Fruit fly (Drosophila melanogaster) whole organism, pupa: ENCODE results near the gene Chsy.
A peak's percentile ranks its signal among the peaks of the same experiment; 100 is the strongest.

Experiments used
- CG10348 ChIP-seq: fragments of 200-800 bp; sonication (Bioruptor generic); IDR thresholded peaks from 2 replicates; pipeline ENCODE4 v1.3.6; 2022; ENCODE audit warnings: missing biosample characterization, missing genetic modification characterization
- CG12605 ChIP-seq: fragments of 200-800 bp; sonication (Bioruptor generic); IDR thresholded peaks from 2 replicates; pipeline ENCODE4 v1.3.6; 2022; ENCODE audit warnings: missing biosample characterization, missing genetic modification characterization
- CG13204 ChIP-seq: fragments of 200-800 bp; sonication (Bioruptor generic); optimal IDR thresholded peaks from 2 replicates; lab custom pipeline; 2018; ENCODE audit warnings: missing biosample characterization, mild to moderate bottlenecking, missing genetic modification characterization, moderate library complexity
- CG14655 ChIP-seq: fragments of 200-800 bp; sonication (Bioruptor generic); optimal IDR thresholded peaks from 3 replicates; lab custom pipeline; 2017; ENCODE audit warnings: mild to moderate bottlenecking, missing biosample characterization, missing genetic modification reagents, missing genetic modification characterization
- CG15710 ChIP-seq: fragments of 200-800 bp; sonication (Bioruptor generic); optimal IDR thresholded peaks from 2 replicates; lab custom pipeline; 2018; ENCODE audit warnings: missing biosample characterization, mild to moderate bottlenecking, missing genetic modification characterization, moderate library complexity
- CG17806 ChIP-seq: fragments of 200-800 bp; sonication (Bioruptor generic); optimal IDR thresholded peaks from 2 replicates; lab custom pipeline; 2018; ENCODE audit warnings: missing biosample characterization, mild to moderate bottlenecking, missing genetic modification characterization, moderate library complexity
- CG32121 ChIP-seq: fragments of 200-800 bp; sonication (Bioruptor generic); IDR thresholded peaks from 2 replicates; pipeline ENCODE4 v1.3.6; 2022; ENCODE audit warnings: missing biosample characterization, missing genetic modification characterization
- CG34367 ChIP-seq: fragments of 200-800 bp; sonication (Bioruptor generic); optimal IDR thresholded peaks from 2 replicates; lab custom pipeline; 2018; ENCODE audit warnings: missing biosample characterization, mild to moderate bottlenecking, missing genetic modification characterization
- CG4496 ChIP-seq: fragments of 200-800 bp; sonication (Bioruptor generic); IDR thresholded peaks from 3 replicates; pipeline ENCODE4 v1.3.6; 2022; ENCODE audit warnings: missing biosample characterization, missing genetic modification characterization
- CG8159 ChIP-seq: fragments of 200-800 bp; sonication (Bioruptor generic); optimal IDR thresholded peaks from 3 replicates; lab custom pipeline; 2018; ENCODE audit warnings: missing biosample characterization, mild to moderate bottlenecking, missing genetic modification characterization, moderate library complexity
- CG8301 ChIP-seq: fragments of 200-800 bp; sonication (Bioruptor generic); optimal IDR thresholded peaks from 2 replicates; lab custom pipeline; 2018; ENCODE audit warnings: missing biosample characterization, mild to moderate bottlenecking, missing genetic modification characterization
- CG9948 ChIP-seq: fragments of 200-800 bp; sonication (Bioruptor generic); optimal IDR thresholded peaks from 2 replicates; lab custom pipeline; 2018; ENCODE audit warnings: missing biosample characterization, mild to moderate bottlenecking, missing genetic modification characterization, moderate library complexity
- D1 ChIP-seq: fragments of 200-800 bp; sonication (Bioruptor generic); optimal IDR thresholded peaks from 2 replicates; lab custom pipeline; 2018; ENCODE audit warnings: missing biosample characterization, mild to moderate bottlenecking, missing genetic modification characterization, moderate library complexity
- EcR ChIP-seq: fragments of 200-800 bp; sonication (Bioruptor generic); optimal IDR thresholded peaks from 3 replicates; lab custom pipeline; 2019; ENCODE audit warnings: missing biosample characterization, missing genetic modification characterization, mild to moderate bottlenecking, moderate library complexity, missing genetic modification reagents
- Ets98B ChIP-seq: fragments of 200-800 bp; sonication (Bioruptor generic); IDR thresholded peaks from 2 replicates; pipeline ENCODE4 v1.3.6; 2022; ENCODE audit warnings: missing biosample characterization, missing genetic modification characterization
- Pif1A ChIP-seq: fragments of 200-800 bp; sonication (Bioruptor generic); optimal IDR thresholded peaks from 3 replicates; lab custom pipeline; 2016; ENCODE audit warnings: missing biosample characterization, missing genetic modification characterization
- Pif1B ChIP-seq: fragments of 200-800 bp; sonication (Bioruptor generic); optimal IDR thresholded peaks from 3 replicates; lab custom pipeline; 2016; ENCODE audit warnings: missing biosample characterization, missing genetic modification characterization
- Snoo ChIP-seq: fragments of 200-800 bp; sonication (Bioruptor generic); optimal IDR thresholded peaks from 3 replicates; lab custom pipeline; 2017; ENCODE audit warnings: missing biosample characterization, mild to moderate bottlenecking, missing genetic modification characterization, inconsistent platforms
- fd96Ca ChIP-seq: fragments of 200-800 bp; sonication (Bioruptor generic); IDR thresholded peaks from 3 replicates; pipeline ENCODE4 v1.3.6; 2022; ENCODE audit warnings: missing biosample characterization, missing genetic modification characterization
- gl ChIP-seq: fragments of 200-800 bp; sonication (Bioruptor generic); optimal IDR thresholded peaks from 2 replicates; lab custom pipeline; 2018; ENCODE audit warnings: missing biosample characterization, mild to moderate bottlenecking, missing genetic modification characterization
- rn ChIP-seq: fragments of 200-800 bp; sonication (Bioruptor generic); IDR thresholded peaks from 2 replicates; pipeline ENCODE4 v1.3.6; 2022; ENCODE audit warnings: missing biosample characterization, missing genetic modification characterization

Chsy gene

DNA sequence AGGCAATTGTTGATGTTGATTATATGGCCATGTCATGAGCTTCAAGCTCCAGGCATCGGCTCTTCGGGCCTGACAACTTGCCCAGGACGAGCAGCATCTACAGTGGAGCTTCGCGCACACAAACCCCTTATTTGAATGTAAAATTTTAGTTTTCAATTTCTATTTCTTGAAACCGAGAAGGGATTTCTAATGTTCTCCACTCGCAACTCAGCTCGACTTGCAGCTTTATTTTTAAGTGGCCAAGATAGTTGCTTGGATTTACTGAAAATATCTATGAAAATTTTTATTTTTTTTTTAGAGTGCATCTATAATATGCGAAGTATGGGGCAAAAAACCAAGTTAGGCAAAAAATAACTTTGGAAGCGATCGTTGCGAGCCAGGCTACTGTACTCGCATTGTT lies 17.6 kb upstream of the Chsy start:
- peak; percentile 35 for TF ChIP-seq CG8301
- no peak for TF ChIP-seq CG13204 (GFP tag; lab: Kevin White, UChicago)
- peak; percentile 12 for TF ChIP-seq CG15710
- TF ChIP-seq Snoo (tag; lab: Kevin White, UChicago), result no peak
- TF ChIP-seq CG4496 (GFP tag; lab: Robert Waterston, UW), result peak; percentile 35; the same call in 1 of the 3 replicates
- no peak for TF ChIP-seq EcR
- TF ChIP-seq CG32121 (GFP tag; lab: Robert Waterston, UW), result no peak
- TF ChIP-seq CG12605 (GFP tag; lab: Robert Waterston, UW), result no peak
- TF ChIP-seq CG9948, result peak; percentile 27
- peak; percentile 31 for TF ChIP-seq CG17806
- TF ChIP-seq gl (tag; lab: Kevin White, UChicago), result no peak
- peak; percentile 61 for TF ChIP-seq CG14655
- TF ChIP-seq CG8159, result peak; percentile 14
- TF ChIP-seq Pif1A, result peak; percentile 26
- no peak for TF ChIP-seq Ets98B

DNA sequence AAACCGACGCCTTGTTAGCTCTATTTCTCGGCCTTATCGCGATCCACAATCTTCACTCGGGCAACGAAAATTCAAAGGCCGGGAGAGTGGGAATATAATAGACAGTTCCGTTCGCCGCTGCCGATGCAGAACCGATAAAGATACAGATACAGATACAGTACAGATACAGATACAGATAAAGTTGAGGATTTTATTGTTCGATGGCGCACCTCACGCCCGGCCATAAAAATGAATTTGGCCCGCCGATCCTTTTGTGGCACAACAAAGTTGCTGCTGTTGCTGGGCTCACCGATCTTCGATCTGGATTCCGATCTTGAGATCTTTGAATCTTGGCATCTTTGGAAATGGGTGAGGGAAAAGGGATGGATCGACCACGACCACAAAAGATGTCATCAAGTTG lies 16.8 kb upstream of the Chsy start:
- TF ChIP-seq Snoo (tag; lab: Kevin White, UChicago) (no peak), CG8301 (no peak), rn (GFP tag; lab: Robert Waterston, UW) (no peak), Pif1A (no peak), CG32121 (GFP tag; lab: Robert Waterston, UW) (no peak), D1 (tag; lab: Kevin White, UChicago) (no peak), CG14655 (no peak)

DNA sequence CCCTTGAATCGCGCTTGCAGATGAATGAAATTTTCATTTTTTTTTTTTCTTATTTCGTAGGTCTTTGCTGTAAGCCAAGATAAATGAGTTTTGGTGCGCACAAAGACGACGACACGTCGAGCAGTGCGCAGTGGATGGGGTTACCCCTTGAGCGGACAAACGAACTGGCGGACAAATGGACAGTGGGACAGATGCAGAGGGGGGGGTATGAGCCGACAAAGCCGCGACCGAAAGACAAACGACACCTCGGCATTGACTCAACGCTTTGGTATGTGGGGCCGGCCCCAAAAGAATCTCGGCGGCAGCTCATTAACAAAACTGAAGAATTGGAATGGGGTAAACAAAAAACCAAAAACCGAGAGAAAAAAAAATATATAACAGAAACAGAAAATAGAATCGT lies 16.0 kb upstream of the Chsy start:
- TF ChIP-seq Pif1B (GFP tag; lab: Kevin White, UChicago), result no peak

DNA sequence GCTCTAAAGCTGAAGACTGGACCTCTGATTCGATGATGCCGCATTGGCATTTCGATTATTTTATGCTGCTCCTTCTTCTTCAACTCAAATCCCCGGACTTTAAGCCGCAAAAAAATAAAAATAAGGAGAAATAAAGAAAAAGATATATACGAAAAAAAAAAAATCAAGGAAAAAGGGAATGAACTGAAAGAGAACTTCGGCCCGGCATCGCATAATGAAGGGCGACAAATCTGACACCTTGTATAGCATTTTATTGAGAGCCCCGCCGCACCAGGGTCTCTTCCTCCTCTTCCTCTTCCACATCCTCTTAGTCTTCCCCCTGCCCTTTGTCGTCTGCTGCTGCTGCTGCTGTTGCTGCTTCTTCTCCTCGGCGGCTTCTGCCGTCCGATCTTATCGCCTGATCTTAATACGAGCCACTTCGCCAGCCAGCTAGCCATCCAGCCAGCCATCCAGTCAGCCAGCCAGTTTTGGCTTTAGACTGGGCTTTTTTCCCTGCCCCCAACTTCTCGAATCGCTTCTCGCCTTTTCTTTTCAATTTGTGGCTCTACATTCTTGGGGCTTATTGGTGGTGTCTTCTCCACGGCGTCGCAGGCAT lies 15.5 kb upstream of the Chsy start:
- TF ChIP-seq CG17806 (no peak), Pif1A (no peak), CG13204 (GFP tag; lab: Kevin White, UChicago) (peak; percentile 70), CG9948 (no peak), Snoo (tag; lab: Kevin White, UChicago) (peak; percentile 4), EcR (peak; percentile 77), rn (GFP tag; lab: Robert Waterston, UW) (no peak), CG15710 (peak; percentile 17)
- TF ChIP-seq, all 21 proteins: peak for 4

DNA sequence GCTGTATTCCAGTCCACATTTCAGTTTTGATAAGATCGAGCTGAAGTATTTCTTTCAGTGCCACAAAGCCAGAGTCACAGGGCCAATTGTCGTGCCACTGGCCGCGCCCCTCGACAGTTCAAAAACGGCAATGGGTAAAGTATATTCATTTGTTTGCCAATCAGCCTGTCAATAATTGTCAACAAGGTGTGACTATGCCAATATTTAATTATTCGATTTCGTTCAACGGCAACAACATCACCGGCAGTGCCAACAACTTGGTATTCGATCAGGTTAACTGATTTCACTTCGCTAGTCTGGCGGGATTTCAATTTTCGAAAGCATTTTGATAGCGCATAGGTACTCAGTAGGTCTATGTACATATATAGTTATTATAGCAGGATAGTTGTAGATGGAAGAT lies 9.1 kb upstream of the Chsy start:
- TF ChIP-seq CG32121 (GFP tag; lab: Robert Waterston, UW) (no peak), gl (tag; lab: Kevin White, UChicago) (no peak), CG12605 (GFP tag; lab: Robert Waterston, UW) (no peak), CG15710 (no peak), CG14655 (no peak), CG4496 (GFP tag; lab: Robert Waterston, UW) (no peak), CG34367 (tag; lab: Kevin White, UChicago) (no peak), fd96Ca (GFP tag; lab: Robert Waterston, UW) (no peak)

DNA sequence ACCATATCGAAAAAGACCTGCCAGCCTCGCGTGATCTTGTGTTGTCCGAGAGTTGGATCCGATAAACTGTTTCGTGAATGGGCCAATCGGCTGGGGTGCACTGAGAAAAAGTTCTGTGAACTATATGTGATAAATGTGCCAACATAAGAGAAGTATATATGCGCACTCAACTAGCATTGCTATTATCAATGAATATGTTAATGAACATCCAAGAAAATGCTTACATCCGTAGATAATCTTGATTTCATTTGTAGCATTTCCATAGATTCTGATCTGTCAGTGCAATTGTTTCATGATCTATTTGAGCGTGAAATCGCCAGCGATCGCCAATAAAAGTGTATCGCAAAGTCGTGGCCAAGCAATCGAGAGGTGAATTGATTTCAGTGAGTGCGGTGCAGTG lies 8.0 kb upstream of the Chsy start:
- peak; percentile 1 for TF ChIP-seq CG9948
- no peak for TF ChIP-seq CG15710
- no peak for TF ChIP-seq gl (tag; lab: Kevin White, UChicago)
- no peak for TF ChIP-seq Pif1B (GFP tag; lab: Kevin White, UChicago)
- TF ChIP-seq Ets98B, result 0 out of 2 replicates have a peak, but pooled peaks have one; percentile 14
- peak; percentile 22 for TF ChIP-seq CG8301
- peak; percentile 24 for TF ChIP-seq CG17806
- TF ChIP-seq fd96Ca (GFP tag; lab: Robert Waterston, UW), result 0 out of 3 replicates have a peak, but pooled peaks have one; percentile 20
- no peak for TF ChIP-seq EcR
- TF ChIP-seq Pif1A, result no peak
- no peak for TF ChIP-seq CG10348
- peak; percentile 54; the same call in 1 of the 3 replicates for TF ChIP-seq CG4496 (GFP tag; lab: Robert Waterston, UW)
- peak; percentile 48; the same call in 1 of the 2 replicates for TF ChIP-seq CG32121 (GFP tag; lab: Robert Waterston, UW)
- TF ChIP-seq Snoo (tag; lab: Kevin White, UChicago), result no peak
- TF ChIP-seq CG8159, result no peak
- no peak for TF ChIP-seq CG34367 (tag; lab: Kevin White, UChicago)
- peak; percentile 32 for TF ChIP-seq CG14655
- no peak for TF ChIP-seq rn (GFP tag; lab: Robert Waterston, UW)
- no peak for TF ChIP-seq CG12605 (GFP tag; lab: Robert Waterston, UW)
- TF ChIP-seq D1 (tag; lab: Kevin White, UChicago), result no peak
- TF ChIP-seq CG13204 (GFP tag; lab: Kevin White, UChicago), result no peak

DNA sequence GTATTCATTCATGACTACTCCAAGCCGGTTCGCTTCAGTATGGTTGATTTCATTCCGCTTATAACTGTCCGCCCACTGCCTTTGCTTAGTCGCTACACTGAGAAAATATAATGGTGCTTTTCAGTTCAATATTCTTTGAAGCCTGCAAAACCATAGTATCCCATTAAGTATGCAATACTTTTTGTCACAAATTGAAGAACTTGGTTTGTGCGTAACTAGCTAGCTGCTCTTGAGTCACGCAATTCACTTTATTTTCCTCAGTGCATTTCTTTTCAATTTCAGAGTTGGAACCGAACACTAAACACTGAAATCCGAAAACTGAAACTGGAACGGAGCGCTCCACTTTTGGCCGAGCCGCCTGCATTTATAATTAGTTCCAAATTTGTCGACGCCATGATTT lies 6.4 kb upstream of the Chsy start:
- TF ChIP-seq D1 (tag; lab: Kevin White, UChicago) (no peak), Ets98B (no peak), CG32121 (GFP tag; lab: Robert Waterston, UW) (peak; percentile 67), Pif1B (GFP tag; lab: Kevin White, UChicago) (no peak), fd96Ca (GFP tag; lab: Robert Waterston, UW) (peak; percentile 79), CG8159 (no peak), CG15710 (no peak), CG14655 (no peak), CG34367 (tag; lab: Kevin White, UChicago) (no peak), CG13204 (GFP tag; lab: Kevin White, UChicago) (no peak), CG17806 (no peak), rn (GFP tag; lab: Robert Waterston, UW) (no peak), gl (tag; lab: Kevin White, UChicago) (no peak), CG8301 (peak; percentile 2), Pif1A (peak; percentile 32), CG10348 (no peak), CG12605 (GFP tag; lab: Robert Waterston, UW) (peak; percentile 33; the same call in 1 of the 2 replicates), CG4496 (GFP tag; lab: Robert Waterston, UW) (peak; percentile 64; the same call in 2 of the 3 replicates), CG9948 (no peak)
- TF ChIP-seq, all 21 proteins: peak for 6
